Fruit fly (Drosophila melanogaster) whole organism, prepupa: Measurements from ENCODE around the gene CG10651.

ENCODE experiments used
- CG8119 ChIP-seq: fragments of 200-800 bp; sonication (Bioruptor generic); IDR thresholded peaks from 3 replicates; pipeline ENCODE4 v1.3.6; 2022; ENCODE audit warnings: missing biosample characterization, missing genetic modification characterization
- Hr39 ChIP-seq: fragments of 200-800 bp; sonication (Bioruptor generic); optimal IDR thresholded peaks from 2 replicates; lab custom pipeline; 2016; ENCODE audit warnings: missing biosample characterization, missing genetic modification characterization

- TF ChIP-seq Hr39 (GFP tag; lab: Kevin White, UChicago) (no peak), CG8119 (GFP tag; lab: Robert Waterston, UW) (no peak)
These were observed 37.0 kb downstream of the CG10651 start for dm6 chr2L:20097773-20098172.
